Fruit fly (Drosophila melanogaster) whole organism, wandering third instar larva: Measurements from ENCODE around the gene CG8773.

Experiments used
- Abd-B ChIP-seq: fragments of >200 bp; optimal IDR thresholded peaks from 2 replicates; lab custom pipeline; 2017; ENCODE audit warnings: missing biosample characterization, missing genetic modification characterization
- CG32264 ChIP-seq: fragments of 200-800 bp; sonication (Bioruptor generic); optimal IDR thresholded peaks from 2 replicates; lab custom pipeline; 2016; ENCODE audit warnings: missing biosample characterization, missing genetic modification characterization
- CrebA ChIP-seq: fragments of 200-800 bp; sonication (Bioruptor generic); optimal IDR thresholded peaks from 2 replicates; lab custom pipeline; 2016; ENCODE audit warnings: missing biosample characterization, mild to moderate bottlenecking, missing genetic modification characterization, borderline replicate concordance
- Dfd ChIP-seq: fragments of >200 bp; optimal IDR thresholded peaks from 2 replicates; lab custom pipeline; 2017; ENCODE audit warnings: missing biosample characterization, missing genetic modification characterization
- Dif ChIP-seq: fragments of 200-275, 200-300 bp; sonication (Bioruptor generic); optimal IDR thresholded peaks from 2 replicates; lab custom pipeline; 2018; ENCODE audit warnings: missing biosample characterization, missing genetic modification characterization; ENCODE audit not compliant: partially characterized antibody
- GATAd ChIP-seq: sonication (Bioruptor generic); optimal IDR thresholded peaks from 2 replicates; lab custom pipeline; 2016; ENCODE audit warnings: missing biosample characterization, missing genetic modification characterization
- HLH106 ChIP-seq: fragments of 200-800 bp; optimal IDR thresholded peaks from 3 replicates; lab custom pipeline; 2019; ENCODE audit warnings: missing biosample characterization, mild to moderate bottlenecking, missing genetic modification characterization, moderate library complexity
- Hr83 ChIP-seq: fragments of 200-300 bp; sonication (Bioruptor generic); optimal IDR thresholded peaks from 2 replicates; lab custom pipeline; 2016; ENCODE audit warnings: missing biosample characterization, mild to moderate bottlenecking, missing genetic modification characterization, moderate library complexity; ENCODE audit not compliant: poor library complexity, severe bottlenecking
- Jra ChIP-seq: sonication (Bioruptor generic); optimal IDR thresholded peaks from 2 replicates; lab custom pipeline; 2016; ENCODE audit warnings: missing biosample characterization, missing genetic modification characterization
- OdsH ChIP-seq: fragments of 200-800 bp; sonication (Bioruptor generic); optimal IDR thresholded peaks from 2 replicates; lab custom pipeline; 2016; ENCODE audit warnings: missing biosample characterization, mild to moderate bottlenecking, missing genetic modification characterization
- Rel ChIP-seq, 2 experiments: fragments of 200-800 bp; sonication (Bioruptor generic) in 1 of 2; optimal IDR thresholded peaks; 2 replicates in 1 of 2; 3 replicates in 1 of 2; lab custom pipeline; 2016 to 2019; ENCODE audit warnings: mild to moderate bottlenecking in 2 of 2, missing biosample characterization in 2 of 2, missing genetic modification characterization in 2 of 2, moderate library complexity in 1 of 2
- Sp1 ChIP-seq: fragments of 200-800 bp; sonication (Bioruptor generic); optimal IDR thresholded peaks from 3 replicates; lab custom pipeline; 2019; ENCODE audit warnings: missing biosample characterization, mild to moderate bottlenecking, missing genetic modification characterization, moderate library complexity
- Vsx2 ChIP-seq: fragments of 200-300, 225-300 bp; sonication (Bioruptor generic); optimal IDR thresholded peaks from 2 replicates; lab custom pipeline; 2018; ENCODE audit warnings: missing biosample characterization, missing genetic modification characterization; ENCODE audit not compliant: partially characterized antibody
- br ChIP-seq: fragments of 200-800 bp; sonication (Bioruptor generic); optimal IDR thresholded peaks from 2 replicates; lab custom pipeline; 2016; ENCODE audit warnings: missing biosample characterization, missing genetic modification characterization
- brk ChIP-seq: fragments of 200-800 bp; sonication (Bioruptor generic); optimal IDR thresholded peaks from 2 replicates; lab custom pipeline; 2016; ENCODE audit warnings: missing biosample characterization, mild to moderate bottlenecking, missing genetic modification characterization
- dmrt93B ChIP-seq: fragments of 200-800 bp; sonication (Bioruptor generic); optimal IDR thresholded peaks from 2 replicates; lab custom pipeline; 2018; ENCODE audit warnings: missing biosample characterization, mild to moderate bottlenecking, missing genetic modification characterization
- dsf ChIP-seq: sonication (Bioruptor generic); optimal IDR thresholded peaks from 2 replicates; lab custom pipeline; 2016; ENCODE audit warnings: missing biosample characterization, missing genetic modification characterization, borderline replicate concordance
- ey ChIP-seq: fragments of 200-800 bp; sonication (Bioruptor generic); optimal IDR thresholded peaks from 2 replicates; lab custom pipeline; 2016; ENCODE audit warnings: missing biosample characterization, missing genetic modification characterization
- foxo ChIP-seq, 2 experiments: fragments of 200-800 bp; sonication (Bioruptor generic); optimal IDR thresholded peaks; 2 replicates in 1 of 2; 3 replicates in 1 of 2; lab custom pipeline; 2016 to 2017; ENCODE audit warnings: missing biosample characterization in 2 of 2, missing genetic modification characterization in 2 of 2
- fru ChIP-seq: fragments of 200-800 bp; sonication (Bioruptor generic); optimal IDR thresholded peaks from 3 replicates; lab custom pipeline; 2016; ENCODE audit warnings: missing biosample characterization, mild to moderate bottlenecking, missing genetic modification characterization
- h ChIP-seq: fragments of 200-800 bp; sonication (Bioruptor generic); optimal IDR thresholded peaks from 3 replicates; lab custom pipeline; 2016; ENCODE audit warnings: missing biosample characterization, mild to moderate bottlenecking, missing genetic modification characterization
- jim ChIP-seq: fragments of 175-275, 200-325 bp; sonication (Bioruptor generic); optimal IDR thresholded peaks from 2 replicates; lab custom pipeline; 2016; ENCODE audit warnings: missing biosample characterization, mild to moderate bottlenecking, missing genetic modification characterization
- lola ChIP-seq: fragments of >200 bp; optimal IDR thresholded peaks from 2 replicates; lab custom pipeline; 2017; ENCODE audit warnings: missing biosample characterization, missing genetic modification characterization
- pan ChIP-seq: fragments of >200 bp; optimal IDR thresholded peaks from 2 replicates; lab custom pipeline; 2017
- rgr ChIP-seq: fragments of 200-800 bp; sonication (Bioruptor generic); optimal IDR thresholded peaks from 3 replicates; lab custom pipeline; 2016; ENCODE audit warnings: missing biosample characterization, mild to moderate bottlenecking, missing genetic modification characterization
- sage ChIP-seq: fragments of 200-800 bp; sonication (Bioruptor generic); optimal IDR thresholded peaks from 2 replicates; lab custom pipeline; 2016; ENCODE audit warnings: missing biosample characterization, mild to moderate bottlenecking, missing genetic modification characterization
- sv ChIP-seq: fragments of 200-800 bp; sonication (Bioruptor generic); optimal IDR thresholded peaks from 3 replicates; lab custom pipeline; 2016; ENCODE audit warnings: missing biosample characterization, missing genetic modification characterization
- tai ChIP-seq: sonication (Bioruptor generic); optimal IDR thresholded peaks from 2 replicates; lab custom pipeline; 2016; ENCODE audit warnings: missing biosample characterization, missing genetic modification characterization
- usp ChIP-seq: fragments of >200 bp; optimal IDR thresholded peaks from 2 replicates; lab custom pipeline; 2017; ENCODE audit warnings: missing biosample characterization, missing genetic modification characterization
- woc ChIP-seq: sonication (Bioruptor generic); optimal IDR thresholded peaks from 2 replicates; lab custom pipeline; 2016; ENCODE audit warnings: missing biosample characterization, mild to moderate bottlenecking, missing genetic modification characterization

CG8773 gene

dm6 chr3R:13270648-13271047 lies 23.9 kb upstream of the CG8773 start:
- no peak for TF ChIP-seq CG32264 (GFP tag; lab: Kevin White, UChicago)
- TF ChIP-seq Rel (GFP tag; optimal IDR thresholded peaks at IDR 0.05; lab: Kevin White, UChicago) = no peak
- TF ChIP-seq Rel (tag; optimal IDR thresholded peaks at IDR 0.05; lab: Kevin White, UChicago) = peak; percentile 99
- no peak for TF ChIP-seq tai
- TF ChIP-seq Jra (GFP tag; lab: Kevin White, UChicago) = no peak
- no peak for TF ChIP-seq GATAd (GFP tag; lab: Kevin White, UChicago)

- no peak for TF ChIP-seq brk (GFP tag; lab: Kevin White, UChicago)
- TF ChIP-seq Hr83 (GFP tag; lab: Kevin White, UChicago) = peak; percentile 43
- no peak for TF ChIP-seq CrebA (GFP tag; lab: Kevin White, UChicago)
- no peak for TF ChIP-seq Rel (GFP tag; optimal IDR thresholded peaks at IDR 0.05; lab: Kevin White, UChicago)
- TF ChIP-seq Rel (tag; optimal IDR thresholded peaks at IDR 0.05; lab: Kevin White, UChicago) = peak; percentile 74
- TF ChIP-seq sv (GFP tag; lab: Kevin White, UChicago) = no peak
- no peak for TF ChIP-seq Jra (GFP tag; lab: Kevin White, UChicago)
Observed at dm6 chr3R:13271758-13272157, 22.8 kb upstream of the CG8773 start, which contains the start of gene TBC1D5. TSS of gene TBC1D5 (minus strand) at chr3R:13272011.

dm6 chr3R:13273462-13273861 lies 21.1 kb upstream of the CG8773 start:
- TF ChIP-seq woc (GFP tag; lab: Kevin White, UChicago) = no peak
- no peak for TF ChIP-seq Rel (GFP tag; optimal IDR thresholded peaks at IDR 0.05; lab: Kevin White, UChicago)
- TF ChIP-seq Rel (tag; optimal IDR thresholded peaks at IDR 0.05; lab: Kevin White, UChicago) = peak; percentile 6
- peak; percentile 6 for TF ChIP-seq OdsH (GFP tag; lab: Kevin White, UChicago)
- no peak for TF ChIP-seq brk (GFP tag; lab: Kevin White, UChicago)
- no peak for TF ChIP-seq tai
- peak; percentile 10 for TF ChIP-seq Dif (GFP tag; lab: Kevin White, UChicago)
- TF ChIP-seq h (GFP tag; lab: Kevin White, UChicago) = peak; percentile 10

dm6 chr3R:13274257-13274796 lies 20.2 kb upstream of the CG8773 start:
- TF ChIP-seq dmrt93B (GFP tag; lab: Kevin White, UChicago) (no peak), ey (GFP tag; lab: Kevin White, UChicago) (no peak), sv (GFP tag; lab: Kevin White, UChicago) (no peak), Vsx2 (GFP tag; lab: Kevin White, UChicago) (no peak), sage (GFP tag; lab: Kevin White, UChicago) (no peak), pan (lab: Kevin White, UChicago) (no peak), Rel (GFP tag; optimal IDR thresholded peaks at IDR 0.05; lab: Kevin White, UChicago) (no peak), Rel (tag; optimal IDR thresholded peaks at IDR 0.05; lab: Kevin White, UChicago) (no peak), CrebA (GFP tag; lab: Kevin White, UChicago) (no peak), Dif (GFP tag; lab: Kevin White, UChicago) (no peak)

- TF ChIP-seq CrebA (GFP tag; lab: Kevin White, UChicago) = no peak
- TF ChIP-seq Dif (GFP tag; lab: Kevin White, UChicago) = no peak
- TF ChIP-seq Sp1 (GFP tag; lab: Kevin White, UChicago) = no peak
- TF ChIP-seq fru (GFP tag; lab: Kevin White, UChicago) = no peak
- no peak for TF ChIP-seq usp (GFP tag; lab: Kevin White, UChicago)
- TF ChIP-seq dmrt93B (GFP tag; lab: Kevin White, UChicago) = no peak
- TF ChIP-seq dsf (GFP tag; lab: Kevin White, UChicago) = no peak
- TF ChIP-seq OdsH (GFP tag; lab: Kevin White, UChicago) = no peak
- TF ChIP-seq Abd-B = no peak
- no peak for TF ChIP-seq Dfd
- no peak for TF ChIP-seq jim (GFP tag; lab: Kevin White, UChicago)
Observed at dm6 chr3R:13275473-13275872, 19.1 kb upstream of the CG8773 start.

- TF ChIP-seq lola = no peak
- no peak for TF ChIP-seq foxo (GFP tag; optimal IDR thresholded peaks at IDR 0.05; lab: Kevin White, UChicago)
- TF ChIP-seq HLH106 (tag; lab: Kevin White, UChicago) = no peak
- no peak for TF ChIP-seq br (GFP tag; lab: Kevin White, UChicago)
- TF ChIP-seq rgr (GFP tag; lab: Kevin White, UChicago) = no peak
- no peak for TF ChIP-seq sage (GFP tag; lab: Kevin White, UChicago)
- TF ChIP-seq Abd-B = no peak
Observed at dm6 chr3R:13279419-13279818, 15.1 kb upstream of the CG8773 start, which contains the start of gene CG8630. TSS of gene CG8630 (plus strand) at chr3R:13279721.
